Fruit fly (Drosophila melanogaster): Measurements from ENCODE around the gene Zw10.

Zw10 gene

DNA sequence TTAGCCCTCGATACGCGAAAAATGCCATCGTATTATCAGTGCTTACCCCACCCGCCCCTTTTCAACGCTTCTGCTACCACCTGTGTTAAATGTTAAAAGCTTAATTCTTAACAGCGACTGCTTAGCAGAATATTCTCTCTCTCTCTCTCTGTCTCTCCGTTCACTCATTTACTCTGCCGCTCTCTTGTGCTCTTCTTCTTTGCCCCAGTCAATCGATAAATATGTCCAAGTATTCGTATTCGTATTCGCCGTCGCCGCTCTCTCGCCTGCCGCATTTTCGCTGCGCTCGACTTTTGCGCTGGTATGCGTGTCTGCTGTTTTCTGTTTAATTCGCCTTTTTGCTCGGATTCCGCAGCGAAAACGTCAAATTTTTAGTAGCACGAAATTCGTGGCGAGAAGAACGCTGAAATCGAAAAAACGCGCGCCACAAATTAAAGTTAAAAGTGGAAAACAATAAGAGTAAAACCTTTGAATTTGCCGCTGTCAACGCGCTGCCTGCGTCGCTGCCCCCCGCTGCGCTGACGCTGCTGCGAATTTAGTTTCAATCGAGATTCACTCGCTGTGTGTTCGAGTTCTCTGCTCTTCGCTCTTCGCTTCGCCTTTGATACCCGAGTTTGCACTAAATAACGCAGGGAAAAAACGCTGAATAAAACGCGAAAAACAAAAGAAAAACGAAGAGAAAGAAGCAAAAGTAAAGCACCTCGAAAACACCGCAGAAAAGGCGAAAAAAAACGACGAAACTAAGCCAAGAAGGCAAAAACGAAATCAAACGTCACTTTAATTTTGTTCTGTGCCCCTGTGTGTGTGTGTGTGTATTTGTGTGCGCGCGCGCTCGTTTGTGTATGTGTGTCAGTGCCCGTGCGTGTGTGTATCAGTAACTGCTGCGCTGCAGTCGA is 38.7 kb downstream of the Zw10 start:
- peak; percentile 82 for TF ChIP-seq Vsx2 (GFP tag; optimal IDR thresholded peaks at IDR 0.05; ENCODE audit: partially characterized antibody)
- TF ChIP-seq CG32264 (GFP tag; optimal IDR thresholded peaks at IDR 0.05), result no peak
- no peak for TF ChIP-seq Mio (GFP tag; optimal IDR thresholded peaks at IDR 0.05)
- no peak for TF ChIP-seq Hr78 (GFP tag; optimal IDR thresholded peaks at IDR 0.05)
- TF ChIP-seq Rel (GFP tag; optimal IDR thresholded peaks at IDR 0.05), result peak; percentile 43
- TF ChIP-seq Rel (tag; optimal IDR thresholded peaks at IDR 0.05), result no peak
- peak; percentile 8 for TF ChIP-seq sage (GFP tag; optimal IDR thresholded peaks at IDR 0.05)
- no peak for TF ChIP-seq woc (GFP tag; optimal IDR thresholded peaks at IDR 0.05)
- TF ChIP-seq OdsH (GFP tag; optimal IDR thresholded peaks at IDR 0.05), result peak; percentile 29
- TF ChIP-seq rgr (GFP tag; optimal IDR thresholded peaks at IDR 0.05), result peak; percentile 7
- no peak for TF ChIP-seq Myc (optimal IDR thresholded peaks at IDR 0.05)
- TF ChIP-seq GATAd (GFP tag; optimal IDR thresholded peaks at IDR 0.05), result peak; percentile 67
- peak; percentile 79 for TF ChIP-seq N (GFP tag; optimal IDR thresholded peaks at IDR 0.05)
- TF ChIP-seq jim (GFP tag; optimal IDR thresholded peaks at IDR 0.05), result no peak
- TF ChIP-seq foxo (GFP tag; optimal IDR thresholded peaks at IDR 0.05), result peak in 1 of 2 experiments; percentile 17
- TF ChIP-seq br (GFP tag; optimal IDR thresholded peaks at IDR 0.05), result no peak
- TF ChIP-seq Abd-B (GFP tag; optimal IDR thresholded peaks at IDR 0.05), result no peak
- no peak for TF ChIP-seq lola (GFP tag; optimal IDR thresholded peaks at IDR 0.05)
- TF ChIP-seq HLH106 (tag; optimal IDR thresholded peaks at IDR 0.05), result peak; percentile 17
- no peak for TF ChIP-seq CrebA (GFP tag; optimal IDR thresholded peaks at IDR 0.05; ENCODE audit: borderline replicate concordance)
- TF ChIP-seq dsf (GFP tag; optimal IDR thresholded peaks at IDR 0.05; ENCODE audit: borderline replicate concordance), result no peak
- no peak for TF ChIP-seq pan (optimal IDR thresholded peaks at IDR 0.05)
- no peak for TF ChIP-seq tai (GFP tag; optimal IDR thresholded peaks at IDR 0.05)
- TF ChIP-seq Sp1 (GFP tag; optimal IDR thresholded peaks at IDR 0.05), result peak; percentile 19
- no peak for TF ChIP-seq brk (GFP tag; optimal IDR thresholded peaks at IDR 0.05)
- TF ChIP-seq psq (GFP tag; optimal IDR thresholded peaks at IDR 0.05), result peak; percentile 84
- peak; percentile 95 for TF ChIP-seq dl (GFP tag; optimal IDR thresholded peaks at IDR 0.05; ENCODE audit: insufficient read depth in 1 of 2, partially characterized antibody in 2 of 2)
- peak; percentile 32 for TF ChIP-seq Hr83 (GFP tag; optimal IDR thresholded peaks at IDR 0.05; ENCODE audit: poor library complexity, severe bottlenecking)
- no peak for TF ChIP-seq usp (GFP tag; optimal IDR thresholded peaks at IDR 0.05)
- no peak for TF ChIP-seq Dfd (GFP tag; optimal IDR thresholded peaks at IDR 0.05)
- TF ChIP-seq dmrt93B (GFP tag; optimal IDR thresholded peaks at IDR 0.05), result no peak
- TF ChIP-seq h (GFP tag; optimal IDR thresholded peaks at IDR 0.05), result peak; percentile 53
- no peak for TF ChIP-seq sv (GFP tag; optimal IDR thresholded peaks at IDR 0.05)
- no peak for TF ChIP-seq CG9705 (GFP tag; optimal IDR thresholded peaks at IDR 0.05)
- peak; percentile 96 for TF ChIP-seq Dif (GFP tag; optimal IDR thresholded peaks at IDR 0.05; ENCODE audit: partially characterized antibody)
- TF ChIP-seq ey (GFP tag; optimal IDR thresholded peaks at IDR 0.05), result no peak
- TF ChIP-seq Jra (GFP tag; optimal IDR thresholded peaks at IDR 0.05), result no peak
- TF ChIP-seq fru (GFP tag; optimal IDR thresholded peaks at IDR 0.05), result no peak
- TF ChIP-seq Hnf4 (GFP tag; optimal IDR thresholded peaks at IDR 0.05), result peak; percentile 2

DNA sequence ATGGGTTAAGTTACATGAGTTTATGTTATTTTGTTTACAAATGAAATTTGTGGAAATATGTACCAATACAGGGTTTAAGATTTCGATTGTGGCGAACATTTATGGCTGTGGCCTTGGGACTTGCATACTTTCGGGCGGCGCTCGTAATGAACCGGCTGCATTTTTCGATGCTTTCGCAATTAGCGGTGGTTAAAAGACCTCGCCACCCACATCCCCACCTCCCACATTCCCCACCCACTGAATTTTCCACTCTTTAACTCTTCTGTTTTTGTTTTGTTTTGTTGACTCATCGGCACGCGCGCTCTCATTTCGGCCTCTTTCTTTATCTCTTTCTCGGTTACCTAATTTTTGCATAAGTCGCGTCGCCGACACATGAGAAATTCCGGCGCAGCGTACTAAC is 41.6 kb downstream of the Zw10 start:
- peak; percentile 9 for TF ChIP-seq N (GFP tag; optimal IDR thresholded peaks at IDR 0.05)
- TF ChIP-seq HLH106 (tag; optimal IDR thresholded peaks at IDR 0.05), result no peak
- peak; percentile 50 for TF ChIP-seq Myc (optimal IDR thresholded peaks at IDR 0.05)

Measured in whole organism, wandering third instar larva.